Worm (Caenorhabditis elegans) whole organism, L4 larva: ENCODE measurements around the gene C49H3.16.
A peak's percentile ranks its signal among the peaks of the same experiment; 100 is the strongest.

Source experiments
- aly-2 ChIP-seq: sonication (generic microtip); optimal IDR thresholded peaks from 2 replicates; lab custom pipeline; 2018; ENCODE audit warnings: missing biosample characterization, missing genetic modification characterization
- jun-1 ChIP-seq: fragments of 150-350 bp; optimal IDR thresholded peaks from 2 replicates; lab custom pipeline; 2014; ENCODE audit warnings: missing biosample characterization, missing genetic modification reagents, missing genetic modification characterization
- madf-9 ChIP-seq: fragments of 200-800 bp; sonication (Bioruptor generic); conservative IDR thresholded peaks from 2 replicates; pipeline ENCODE4 v1.3.6; 2022; ENCODE audit warnings: missing genetic modification reagents, missing genetic modification characterization, missing compliant biosample characterization
- nhr-10 ChIP-seq: fragments of 150-350 bp; optimal IDR thresholded peaks from 2 replicates; lab custom pipeline; 2014; ENCODE audit warnings: missing biosample characterization, missing genetic modification characterization
- nhr-28 ChIP-seq: fragments of 150-350 bp; optimal IDR thresholded peaks from 2 replicates; lab custom pipeline; 2014; ENCODE audit warnings: missing biosample characterization, missing genetic modification characterization
- nhr-76 ChIP-seq: fragments of 150-350 bp; optimal IDR thresholded peaks from 2 replicates; lab custom pipeline; 2014; ENCODE audit warnings: missing biosample characterization, missing genetic modification characterization
- pha-4 ChIP-seq, 2 experiments: fragments of 150-350 bp in 1 of 2; fragments of 200-800 bp in 1 of 2; sonication (Bioruptor generic) in 1 of 2; IDR thresholded peaks in 1 of 2; optimal IDR thresholded peaks in 1 of 2; 2 replicates each; pipeline versions ENCODE4 v1.3.6 to Lab custom; 2014 to 2022; ENCODE audit warnings: missing genetic modification characterization in 2 of 2, missing genetic modification reagents in 2 of 2, missing biosample characterization in 1 of 2, missing compliant biosample characterization in 1 of 2
- php-3 ChIP-seq: fragments of 200-800 bp; sonication (Bioruptor generic); IDR thresholded peaks from 2 replicates; pipeline ENCODE4 v1.3.6; 2022; ENCODE audit warnings: missing genetic modification reagents, missing genetic modification characterization, missing compliant biosample characterization
- skn-1 ChIP-seq: fragments of 150-350 bp; optimal IDR thresholded peaks from 2 replicates; lab custom pipeline; 2014; ENCODE audit warnings: missing biosample characterization, missing genetic modification characterization
- snpc-4 ChIP-seq: fragments of 150-350 bp; optimal IDR thresholded peaks from 2 replicates; lab custom pipeline; 2014; ENCODE audit warnings: missing biosample characterization, missing genetic modification characterization
- zag-1 ChIP-seq: fragments of 150-350 bp; optimal IDR thresholded peaks from 2 replicates; lab custom pipeline; 2014; ENCODE audit warnings: missing biosample characterization, missing genetic modification characterization

ce11 chrIV:7961889-7962342 is 41.7 kb downstream of the C49H3.16 start:
- TF ChIP-seq skn-1 (tag; lab: Kevin White, UChicago) (no peak), aly-2 (tag; lab: Kevin White, UChicago) (no peak), snpc-4 (no peak), jun-1 (no peak), nhr-10 (tag; lab: Kevin White, UChicago) (no peak), pha-4 (GFP tag; IDR thresholded peaks at IDR 0.05; lab: Robert Waterston, UW) (peak; percentile 67; the same call in 1 of the 2 replicates), pha-4 (tag; optimal IDR thresholded peaks at IDR 0.05; lab: Kevin White, UChicago) (no peak), nhr-28 (tag; lab: Kevin White, UChicago) (no peak), nhr-76 (tag; lab: Kevin White, UChicago) (no peak), php-3 (GFP tag; lab: Robert Waterston, UW) (no peak), madf-9 (no peak), zag-1 (tag; lab: Kevin White, UChicago) (no peak)
